Worm (Caenorhabditis elegans): Measurements from ENCODE around the gene C01G10.7.

C01G10.7 gene

ce11 chrV:15071015-15071810 is 14.3 kb upstream of the C01G10.7 start, which contains the start of gene unc-76 (continued):
- peak; percentile 92 for TF ChIP-seq ceh-31 (tag; optimal IDR thresholded peaks at IDR 0.05)
- TF ChIP-seq dmd-4 (tag; optimal IDR thresholded peaks at IDR 0.05; ENCODE audit: borderline replicate concordance) = no peak
- peak; percentile 60 for TF ChIP-seq ceh-2 (tag; optimal IDR thresholded peaks at IDR 0.05)
- peak; percentile 28; the same call in 1 of the 2 replicates for TF ChIP-seq sox-2 (GFP tag; IDR thresholded peaks at IDR 0.05)
- TF ChIP-seq ceh-18 (tag; optimal IDR thresholded peaks at IDR 0.05) = peak; percentile 95
- peak; percentile 55 for TF ChIP-seq ref-2 (tag; optimal IDR thresholded peaks at IDR 0.05)
- peak; percentile 67 for TF ChIP-seq hlh-8 (tag; optimal IDR thresholded peaks at IDR 0.05)
- no peak for TF ChIP-seq pha-4 (tag; optimal IDR thresholded peaks at IDR 0.05)

DNA sequence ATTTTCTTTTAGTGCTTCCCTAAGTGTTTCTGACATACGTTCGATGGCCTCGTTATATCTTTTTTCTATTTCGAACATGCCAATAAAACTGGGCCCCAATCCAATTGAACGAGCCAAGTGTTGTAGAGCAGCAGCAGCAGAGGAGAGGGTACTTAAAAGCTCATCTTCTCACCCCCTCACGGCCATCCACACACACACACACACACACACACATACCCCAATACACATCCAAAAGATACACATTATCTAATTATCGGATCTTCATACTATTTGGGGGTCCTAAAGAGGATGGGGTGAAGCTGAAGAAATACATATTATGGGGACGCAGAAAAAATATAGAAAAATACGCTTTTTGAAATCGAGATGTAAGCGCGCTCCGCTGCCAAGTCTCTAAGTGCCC is 12.8 kb upstream of the C01G10.7 start:
- TF ChIP-seq sox-2 (GFP tag; IDR thresholded peaks at IDR 0.05) (no peak), pax-1 (tag; optimal IDR thresholded peaks at IDR 0.05) (no peak), ceh-6 (GFP tag; optimal IDR thresholded peaks at IDR 0.05) (no peak), nhr-11 (tag; optimal IDR thresholded peaks at IDR 0.05) (no peak), ceh-48 (tag; optimal IDR thresholded peaks at IDR 0.05) (peak; percentile 39), pqm-1 (tag; optimal IDR thresholded peaks at IDR 0.05) (no peak), unc-42 (tag; optimal IDR thresholded peaks at IDR 0.05) (peak; percentile 91), Y22D7AL.16 (tag; optimal IDR thresholded peaks at IDR 0.05) (no peak), ceh-31 (tag; optimal IDR thresholded peaks at IDR 0.05) (peak; percentile 13), ceh-2 (tag; optimal IDR thresholded peaks at IDR 0.05) (no peak)

DNA sequence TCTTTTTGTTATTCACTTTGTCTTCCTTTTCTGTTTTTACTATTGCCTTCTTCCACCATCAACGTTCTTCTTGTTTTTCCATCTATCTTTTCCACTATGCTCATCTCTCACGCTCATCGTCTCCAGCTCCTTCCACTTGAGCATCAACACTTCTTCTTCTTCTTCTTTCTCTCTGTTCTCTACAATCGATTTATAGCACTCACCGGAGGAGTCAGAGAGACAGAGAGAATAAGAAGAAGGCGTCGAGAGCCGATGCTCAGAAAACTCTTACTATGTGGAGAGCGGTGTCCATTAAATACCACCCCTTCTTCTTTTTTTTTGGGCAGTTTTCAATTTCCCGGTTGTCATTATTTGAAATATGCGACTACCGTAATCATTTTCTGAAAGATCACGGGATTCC is 10.6 kb upstream of the C01G10.7 start:
- TF ChIP-seq K02D7.2 (tag; optimal IDR thresholded peaks at IDR 0.05) (no peak), eyg-1 (tag; optimal IDR thresholded peaks at IDR 0.05) (no peak), tbx-2 (tag; optimal IDR thresholded peaks at IDR 0.05) (no peak), pax-1 (tag; optimal IDR thresholded peaks at IDR 0.05) (no peak), zip-5 (tag; optimal IDR thresholded peaks at IDR 0.05) (no peak), unc-42 (tag; optimal IDR thresholded peaks at IDR 0.05) (peak; percentile 29), ceh-31 (tag; optimal IDR thresholded peaks at IDR 0.05) (peak; percentile 47), ceh-48 (tag; optimal IDR thresholded peaks at IDR 0.05) (peak; percentile 58), pros-1 (tag; optimal IDR thresholded peaks at IDR 0.05) (no peak), odd-2 (tag; optimal IDR thresholded peaks at IDR 0.05) (no peak), C08G9.2 (tag; optimal IDR thresholded peaks at IDR 0.05) (no peak), tbx-7 (tag; optimal IDR thresholded peaks at IDR 0.05) (no peak), unc-86 (tag; optimal IDR thresholded peaks at IDR 0.05) (no peak), ama-1 (optimal IDR thresholded peaks at IDR 0.05) (no peak), ceh-30 (tag; optimal IDR thresholded peaks at IDR 0.05) (no peak), nhr-11 (tag; optimal IDR thresholded peaks at IDR 0.05) (no peak), ceh-19 (GFP tag; optimal IDR thresholded peaks at IDR 0.05) (no peak)

ce11 chrV:15078560-15078959 is 7.0 kb upstream of the C01G10.7 start:
- TF ChIP-seq ceh-18 (tag; optimal IDR thresholded peaks at IDR 0.05) (no peak), K02D7.2 (tag; optimal IDR thresholded peaks at IDR 0.05) (no peak), unc-3 (GFP tag; conservative IDR thresholded peaks at IDR 0.05) (no peak), unc-3 (tag; optimal IDR thresholded peaks at IDR 0.05) (no peak), pha-4 (tag; optimal IDR thresholded peaks at IDR 0.05) (no peak)

- TF ChIP-seq npax-4 (tag; optimal IDR thresholded peaks at IDR 0.05) (no peak), ceh-2 (tag; optimal IDR thresholded peaks at IDR 0.05) (peak; percentile 89), ceh-34 (tag; optimal IDR thresholded peaks at IDR 0.05) (peak; percentile 9), hlh-30 (tag; optimal IDR thresholded peaks at IDR 0.05; ENCODE audit: insufficient read depth) (no peak), hlh-13 (GFP tag; optimal IDR thresholded peaks at IDR 0.05) (no peak), nfya-1 (tag; optimal IDR thresholded peaks at IDR 0.05) (no peak), lin-11 (tag; optimal IDR thresholded peaks at IDR 0.05) (no peak), ceh-31 (tag; optimal IDR thresholded peaks at IDR 0.05) (peak; percentile 90), ceh-30 (tag; optimal IDR thresholded peaks at IDR 0.05) (no peak), ztf-16 (tag; optimal IDR thresholded peaks at IDR 0.05) (no peak), ceh-19 (GFP tag; optimal IDR thresholded peaks at IDR 0.05) (no peak), elt-2 (tag; optimal IDR thresholded peaks at IDR 0.05) (peak; percentile 81), ets-4 (tag; optimal IDR thresholded peaks at IDR 0.05) (peak; percentile 91), F13H6.1 (tag; optimal IDR thresholded peaks at IDR 0.05) (peak; percentile 46), rnt-1 (tag; optimal IDR thresholded peaks at IDR 0.05) (peak; percentile 43), zip-5 (tag; optimal IDR thresholded peaks at IDR 0.05) (peak; percentile 78), gmeb-2 (tag; optimal IDR thresholded peaks at IDR 0.05) (peak; percentile 4), ceh-6 (GFP tag; optimal IDR thresholded peaks at IDR 0.05) (no peak), fax-1 (tag; optimal IDR thresholded peaks at IDR 0.05) (peak; percentile 48), odd-2 (tag; optimal IDR thresholded peaks at IDR 0.05) (no peak), hlh-6 (tag; optimal IDR thresholded peaks at IDR 0.05) (no peak), pqm-1 (tag; optimal IDR thresholded peaks at IDR 0.05) (no peak), sdc-2 (tag; optimal IDR thresholded peaks at IDR 0.05) (peak; percentile 27)
Observed at ce11 chrV:15082291-15082690, 3.3 kb upstream of the C01G10.7 start, which contains the start of the genes C01G10.10 and C01G10.9. Gene C01G10.10, minus strand, starts transcription at chrV:15082441. Gene C01G10.9, plus strand, starts transcription at chrV:15082530.

Data from whole organism, late embryonic.